Worm (Caenorhabditis elegans): Measurements from ENCODE around the gene C17A2.3.

DNA sequence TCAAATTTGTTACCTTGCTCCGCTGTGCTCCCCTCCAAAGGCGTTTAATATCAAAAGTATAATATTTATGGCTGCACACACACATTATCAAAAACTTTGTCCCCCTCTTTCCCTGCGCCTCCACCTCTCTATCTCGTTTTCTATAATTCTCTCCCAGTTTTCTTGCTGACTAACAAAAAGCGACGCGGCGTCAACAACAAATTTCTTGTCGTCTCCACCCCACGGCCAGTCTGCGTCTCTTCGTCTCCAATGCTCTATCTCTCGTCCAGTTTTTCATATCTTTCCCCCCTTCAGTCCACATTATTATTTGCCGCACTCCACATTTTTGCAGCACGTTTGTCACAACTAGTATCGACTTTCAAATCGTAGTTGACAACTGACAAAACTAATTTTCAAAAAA is 32.9 kb upstream of the C17A2.3 start:
- no peak for TF ChIP-seq unc-39 (tag; optimal IDR thresholded peaks at IDR 0.05)
- TF ChIP-seq nhr-237 (tag; optimal IDR thresholded peaks at IDR 0.05) = no peak
- TF ChIP-seq nhr-12 (tag; optimal IDR thresholded peaks at IDR 0.05) = no peak
- no peak for TF ChIP-seq ztf-11 (tag; optimal IDR thresholded peaks at IDR 0.05)
- TF ChIP-seq elt-1 (tag; optimal IDR thresholded peaks at IDR 0.05; ENCODE audit: borderline replicate concordance, insufficient read depth) = no peak
- TF ChIP-seq sptf-1 (tag; optimal IDR thresholded peaks at IDR 0.05) = no peak
- peak; percentile 17 for TF ChIP-seq pha-4 (tag; optimal IDR thresholded peaks at IDR 0.05)
- TF ChIP-seq lin-13 (tag; optimal IDR thresholded peaks at IDR 0.05) = no peak
- TF ChIP-seq tbx-8 (GFP tag; optimal IDR thresholded peaks at IDR 0.05) = no peak

All from whole organism, mixed stage, embryonic.